Fruit fly (Drosophila melanogaster) whole organism, adult: ENCODE results near the gene CG6282.
A peak's percentile ranks its signal among the peaks of the same experiment; 100 is the strongest.

ENCODE experiments used
- CG11617 ChIP-seq: fragments of 200-800 bp; sonication (Bioruptor generic); optimal IDR thresholded peaks from 2 replicates; lab custom pipeline; 2017; ENCODE audit warnings: mild to moderate bottlenecking, missing biosample characterization, missing genetic modification reagents, missing genetic modification characterization
- CG12768 ChIP-seq: fragments of 200-800 bp; sonication (Bioruptor generic); optimal IDR thresholded peaks from 2 replicates; lab custom pipeline; 2017; ENCODE audit warnings: missing biosample characterization, missing genetic modification characterization, mild to moderate bottlenecking, moderate library complexity, missing genetic modification reagents
- CG14711 ChIP-seq: fragments of 200-800 bp; sonication (Bioruptor generic); optimal IDR thresholded peaks from 2 replicates; lab custom pipeline; 2018; ENCODE audit warnings: missing biosample characterization, mild to moderate bottlenecking, missing genetic modification characterization, moderate library complexity
- CG1620 ChIP-seq: fragments of 200-800 bp; sonication (Bioruptor generic); optimal IDR thresholded peaks from 2 replicates; lab custom pipeline; 2016; ENCODE audit warnings: missing biosample characterization, missing genetic modification characterization
- CG33017 ChIP-seq: fragments of 200-800 bp; sonication (Bioruptor generic); optimal IDR thresholded peaks from 2 replicates; lab custom pipeline; 2018; ENCODE audit warnings: missing biosample characterization, mild to moderate bottlenecking, missing genetic modification characterization, moderate library complexity
- CG5204 ChIP-seq: fragments of 200-800 bp; sonication (Bioruptor generic); optimal IDR thresholded peaks from 2 replicates; lab custom pipeline; 2016; ENCODE audit warnings: missing biosample characterization, missing genetic modification characterization
- CG7045 ChIP-seq: fragments of 200-800 bp; sonication (Bioruptor generic); optimal IDR thresholded peaks from 2 replicates; lab custom pipeline; 2017; ENCODE audit warnings: missing biosample characterization, mild to moderate bottlenecking, missing genetic modification characterization
- CG7101 ChIP-seq: fragments of 200-800 bp; sonication (Bioruptor generic); optimal IDR thresholded peaks from 2 replicates; lab custom pipeline; 2018; ENCODE audit warnings: missing biosample characterization, mild to moderate bottlenecking, missing genetic modification characterization, moderate library complexity
- Crg-1 ChIP-seq: fragments of 200-800 bp; sonication (Bioruptor generic); optimal IDR thresholded peaks from 2 replicates; lab custom pipeline; 2016; ENCODE audit warnings: missing biosample characterization, missing genetic modification characterization
- Hr96 ChIP-seq: fragments of 200-800 bp; sonication (Bioruptor generic); optimal IDR thresholded peaks from 2 replicates; lab custom pipeline; 2016; ENCODE audit warnings: missing biosample characterization, missing genetic modification characterization
- Mnt ChIP-seq: fragments of 200-800 bp; sonication (Bioruptor generic); optimal IDR thresholded peaks from 2 replicates; lab custom pipeline; 2016; ENCODE audit warnings: missing biosample characterization, mild to moderate bottlenecking, missing genetic modification characterization
- bab1 ChIP-seq: fragments of 200-800 bp; sonication (Bioruptor generic); optimal IDR thresholded peaks from 3 replicates; lab custom pipeline; 2019; ENCODE audit warnings: missing biosample characterization, mild to moderate bottlenecking, missing genetic modification characterization, moderate library complexity
- cic ChIP-seq: fragments of 200-800 bp; sonication (Bioruptor generic); optimal IDR thresholded peaks from 2 replicates; lab custom pipeline; 2017; ENCODE audit warnings: missing biosample characterization, mild to moderate bottlenecking, missing genetic modification characterization, moderate library complexity
- cnc ChIP-seq, 2 experiments: fragments of >200 bp; optimal IDR thresholded peaks; 2 replicates each; lab custom pipeline; 2017
- kay ChIP-seq: fragments of 200-800 bp; sonication (Bioruptor generic); peaks from one replicate; lab custom pipeline; 2016; ENCODE audit warnings: missing biosample characterization, missing genetic modification characterization, borderline replicate concordance
- ovo ChIP-seq: fragments of 200-800 bp; sonication (Bioruptor generic); optimal IDR thresholded peaks from 2 replicates; lab custom pipeline; 2016; ENCODE audit warnings: missing biosample characterization, missing genetic modification characterization
- pad ChIP-seq: fragments of 200-800 bp; sonication (Bioruptor generic); optimal IDR thresholded peaks from 3 replicates; lab custom pipeline; 2017; ENCODE audit warnings: missing biosample characterization, missing genetic modification characterization, mild to moderate bottlenecking, moderate library complexity, missing genetic modification reagents
- tj ChIP-seq: fragments of 200-800 bp; sonication (Bioruptor generic); optimal IDR thresholded peaks from 3 replicates; lab custom pipeline; 2017; ENCODE audit warnings: missing biosample characterization, mild to moderate bottlenecking, missing genetic modification characterization, moderate library complexity
- toe ChIP-seq: fragments of 200-800 bp; sonication (Bioruptor generic); optimal IDR thresholded peaks from 2 replicates; lab custom pipeline; 2016; ENCODE audit warnings: missing biosample characterization, missing genetic modification characterization

The CG6282 gene

dm6 chr3L:8661793-8662669 lies 57.6 kb downstream of the CG6282 start:
- peak; percentile 99 for TF ChIP-seq tj
- TF ChIP-seq Mnt (GFP tag; lab: Kevin White, UChicago) = no peak

dm6 chr3L:8666098-8666497 lies 61.6 kb downstream of the CG6282 start:
- TF ChIP-seq ovo (GFP tag; lab: Kevin White, UChicago) (no peak), CG33017 (no peak), tj (no peak), CG14711 (no peak), cnc (optimal IDR thresholded peaks at IDR 0.05; lab: Kevin White, UChicago) (no peak), CG5204 (GFP tag; lab: Kevin White, UChicago) (no peak), kay (GFP tag; lab: Kevin White, UChicago) (no peak), Hr96 (GFP tag; lab: Kevin White, UChicago) (no peak), Mnt (GFP tag; lab: Kevin White, UChicago) (no peak), toe (GFP tag; lab: Kevin White, UChicago) (no peak), CG11617 (GFP tag; lab: Kevin White, UChicago) (no peak), CG7101 (tag; lab: Kevin White, UChicago) (no peak), bab1 (GFP tag; lab: Kevin White, UChicago) (no peak), CG12768 (GFP tag; lab: Kevin White, UChicago) (no peak), cic (GFP tag; lab: Kevin White, UChicago) (no peak), Crg-1 (GFP tag; lab: Kevin White, UChicago) (no peak), CG7045 (GFP tag; lab: Kevin White, UChicago) (no peak), CG1620 (no peak), pad (GFP tag; lab: Kevin White, UChicago) (no peak)
